Fruit fly (Drosophila melanogaster): ENCODE results near the gene sgg.

dm6 chrX:2647472-2647883 lies 13.7 kb downstream of the sgg start:
- TF ChIP-seq Dll (optimal IDR thresholded peaks at IDR 0.05) (peak; percentile 37), psq (optimal IDR thresholded peaks at IDR 0.05) (no peak), EcR (GFP tag; optimal IDR thresholded peaks at IDR 0.05) (no peak)

All from whole organism.